Worm (Caenorhabditis elegans): ENCODE measurements around the gene mup-2.

- TF ChIP-seq dve-1 (tag; optimal IDR thresholded peaks at IDR 0.05), result no peak
- TF ChIP-seq fkh-10 (GFP tag; optimal IDR thresholded peaks at IDR 0.05), result no peak
- TF ChIP-seq hlh-8 (tag; optimal IDR thresholded peaks at IDR 0.05), result no peak
- no peak for TF ChIP-seq syd-9 (tag; optimal IDR thresholded peaks at IDR 0.05)
- TF ChIP-seq ama-1 (optimal IDR thresholded peaks at IDR 0.05), result no peak
- TF ChIP-seq rnt-1 (tag; optimal IDR thresholded peaks at IDR 0.05), result no peak
- TF ChIP-seq pros-1 (tag; optimal IDR thresholded peaks at IDR 0.05), result no peak
- TF ChIP-seq ceh-48 (tag; optimal IDR thresholded peaks at IDR 0.05), result no peak
- TF ChIP-seq C08G9.2 (tag; optimal IDR thresholded peaks at IDR 0.05), result no peak
These were observed 25.8 kb upstream of the mup-2 start for ce11 chrX:6435812-6436211.
